Fruit fly (Drosophila melanogaster): ENCODE results near the gene CG1677.
A peak's percentile ranks its signal among the peaks of the same experiment; 100 is the strongest.

The CG1677 gene

DNA sequence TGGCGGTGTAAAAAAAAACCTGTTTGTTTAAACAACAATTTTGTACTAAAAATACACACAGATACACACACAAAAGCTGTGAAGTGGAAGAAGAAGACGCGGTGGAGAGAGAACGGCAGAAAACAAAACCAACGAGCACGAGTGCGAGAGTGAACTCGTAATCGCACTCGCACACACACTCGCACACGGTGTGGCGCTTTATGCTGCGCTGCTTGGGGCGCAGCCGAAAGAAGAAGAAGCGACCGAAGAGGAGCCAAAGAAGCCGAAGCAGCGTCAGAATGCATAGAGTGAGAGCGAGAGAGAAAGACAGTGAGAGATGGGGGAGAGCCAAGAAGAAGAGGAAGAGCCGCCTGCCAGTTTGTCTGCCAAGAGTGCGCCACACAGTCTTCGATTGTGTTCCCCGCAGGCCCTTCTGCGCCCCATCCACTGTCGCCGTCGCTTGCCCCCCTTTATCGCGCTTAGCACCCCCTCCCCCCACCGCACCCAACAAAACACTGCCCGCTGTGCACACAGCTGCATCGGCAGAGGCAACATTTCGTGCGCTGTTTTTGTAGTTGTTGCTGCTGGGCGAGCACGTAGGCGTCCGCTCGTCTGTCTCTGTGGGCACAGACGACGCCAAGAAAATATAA lies 104.8 kb downstream of the CG1677 start (continued):
- TF ChIP-seq jigr1 (GFP tag; IDR thresholded peaks at IDR 0.05): no peak
- TF ChIP-seq Lpt (GFP tag; optimal IDR thresholded peaks at IDR 0.05): no peak
- no peak for TF ChIP-seq Gug (GFP tag; IDR thresholded peaks at IDR 0.05)
- no peak for TF ChIP-seq zfh1 (GFP tag; IDR thresholded peaks at IDR 0.05)
- TF ChIP-seq Trl (optimal IDR thresholded peaks at IDR 0.05): peak; percentile 60 to 64
- TF ChIP-seq Trl (GFP tag; optimal IDR thresholded peaks at IDR 0.05): no peak
- TF ChIP-seq fu2 (GFP tag; optimal IDR thresholded peaks at IDR 0.05): no peak
- TF ChIP-seq CG3065 (GFP tag; optimal IDR thresholded peaks at IDR 0.05): no peak
- no peak for TF ChIP-seq CG11085 (GFP tag; IDR thresholded peaks at IDR 0.05)
- peak; percentile 7 for TF ChIP-seq CG8478 (optimal IDR thresholded peaks at IDR 0.05)
- no peak for TF ChIP-seq wek (GFP tag; optimal IDR thresholded peaks at IDR 0.05)
- no peak for TF ChIP-seq CG3995 (GFP tag; optimal IDR thresholded peaks at IDR 0.05)
- no peak for TF ChIP-seq Atf3 (GFP tag; optimal IDR thresholded peaks at IDR 0.05)
- TF ChIP-seq CG3838 (GFP tag; optimal IDR thresholded peaks at IDR 0.05): no peak
- TF ChIP-seq lbe (GFP tag; optimal IDR thresholded peaks at IDR 0.05): no peak
- TF ChIP-seq sima (GFP tag; optimal IDR thresholded peaks at IDR 0.05): no peak
- no peak for TF ChIP-seq Chrac-16 (GFP tag; optimal IDR thresholded peaks at IDR 0.05)
- TF ChIP-seq CG18476 (GFP tag; optimal IDR thresholded peaks at IDR 0.05): no peak
- TF ChIP-seq HmgZ (tag; optimal IDR thresholded peaks at IDR 0.05): no peak
- TF ChIP-seq CG6689 (GFP tag; IDR thresholded peaks at IDR 0.05): no peak
- TF ChIP-seq trem (tag; optimal IDR thresholded peaks at IDR 0.05): no peak
- no peak for TF ChIP-seq ab (GFP tag; optimal IDR thresholded peaks at IDR 0.05)
- TF ChIP-seq run (tag; optimal IDR thresholded peaks at IDR 0.05): no peak
- no peak for TF ChIP-seq usp (GFP tag; optimal IDR thresholded peaks at IDR 0.05)
- TF ChIP-seq CG1832 (GFP tag; optimal IDR thresholded peaks at IDR 0.05): peak; percentile 77
- TF ChIP-seq corto (GFP tag; optimal IDR thresholded peaks at IDR 0.05): peak; percentile 10
- no peak for TF ChIP-seq slou (GFP tag; optimal IDR thresholded peaks at IDR 0.05)
- TF ChIP-seq CoRest (tag; optimal IDR thresholded peaks at IDR 0.05): no peak
- no peak for TF ChIP-seq Bdp1 (GFP tag; optimal IDR thresholded peaks at IDR 0.05)
- TF ChIP-seq zfh2 (GFP tag; optimal IDR thresholded peaks at IDR 0.05): no peak
- peak; percentile 100 for TF ChIP-seq crol (GFP tag; IDR thresholded peaks at IDR 0.05)
- TF ChIP-seq hbn (GFP tag; IDR thresholded peaks at IDR 0.05; ENCODE audit: partially characterized antibody): no peak
- TF ChIP-seq CG12104 (GFP tag; optimal IDR thresholded peaks at IDR 0.05): no peak
- no peak for TF ChIP-seq MBD-R2 (GFP tag; IDR thresholded peaks at IDR 0.05)
- no peak for TF ChIP-seq CG11504 (tag; optimal IDR thresholded peaks at IDR 0.05)
- TF ChIP-seq amos (GFP tag; IDR thresholded peaks at IDR 0.05; ENCODE audit: partially characterized antibody): 0 out of 2 replicates have a peak, but pooled peaks have one; percentile 16
- no peak for TF ChIP-seq Sox102F (GFP tag; optimal IDR thresholded peaks at IDR 0.05)
- TF ChIP-seq CG9727 (GFP tag; optimal IDR thresholded peaks at IDR 0.05): no peak
- no peak for TF ChIP-seq dpn (GFP tag; optimal IDR thresholded peaks at IDR 0.05)
- TF ChIP-seq CG9609 (GFP tag; optimal IDR thresholded peaks at IDR 0.05): no peak
- no peak for TF ChIP-seq YL-1 (GFP tag; optimal IDR thresholded peaks at IDR 0.05)
- TF ChIP-seq NFAT (GFP tag; IDR thresholded peaks at IDR 0.05): no peak
- no peak for TF ChIP-seq pnt (GFP tag; optimal IDR thresholded peaks at IDR 0.05)
- no peak for TF ChIP-seq fd64A (GFP tag; optimal IDR thresholded peaks at IDR 0.05)
- no peak for TF ChIP-seq esg (GFP tag; conservative IDR thresholded peaks at IDR 0.05)
- TF ChIP-seq Ets65A (GFP tag): no peak
- peak; percentile 41; the same call in 1 of the 3 replicates for TF ChIP-seq H15 (GFP tag; IDR thresholded peaks at IDR 0.05)
- TF ChIP-seq CG15601 (tag; optimal IDR thresholded peaks at IDR 0.05): no peak
- TF ChIP-seq tap (tag; optimal IDR thresholded peaks at IDR 0.05): no peak
- TF ChIP-seq pho (GFP tag; optimal IDR thresholded peaks at IDR 0.05): no peak
- TF ChIP-seq B-H1 (GFP tag; IDR thresholded peaks at IDR 0.05): no peak
- no peak for TF ChIP-seq Fer2 (tag; optimal IDR thresholded peaks at IDR 0.05)

Data from whole organism, embryonic.